Fruit fly (Drosophila melanogaster): Measurements from ENCODE around the gene CG31626.
A peak's percentile ranks its signal among the peaks of the same experiment; 100 is the strongest.

Gene CG31626

DNA sequence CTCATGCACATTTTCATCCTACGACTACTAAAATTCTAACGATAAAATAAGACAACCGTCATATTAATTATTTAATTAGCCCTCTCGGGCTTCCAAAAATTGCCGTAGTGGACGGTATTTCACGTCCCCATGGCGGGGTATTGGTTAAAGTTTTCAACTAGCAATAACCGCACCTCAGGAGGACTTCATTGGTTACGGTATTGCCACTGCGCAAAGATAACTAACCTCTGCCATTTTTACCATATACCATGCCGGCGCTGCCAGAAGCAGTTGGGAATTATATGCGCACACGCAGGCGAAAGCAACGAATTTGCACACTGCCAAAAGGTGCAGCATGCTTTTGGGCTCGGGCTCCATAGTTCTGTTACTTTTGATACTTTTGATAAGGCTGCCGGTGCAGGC is 21.6 kb downstream of the CG31626 start (continued):
- no peak for TF ChIP-seq CG18011 (GFP tag; optimal IDR thresholded peaks at IDR 0.05)
- 0 out of 2 replicates have a peak, but pooled peaks have one; percentile 57 for TF ChIP-seq Nf-YA (GFP tag; IDR thresholded peaks at IDR 0.05)
- TF ChIP-seq tup (GFP tag; optimal IDR thresholded peaks at IDR 0.05), result no peak
- no peak for TF ChIP-seq CG12104 (GFP tag; optimal IDR thresholded peaks at IDR 0.05)
- TF ChIP-seq CG17385 (GFP tag; optimal IDR thresholded peaks at IDR 0.05), result peak; percentile 32
- TF ChIP-seq CG12744 (GFP tag; optimal IDR thresholded peaks at IDR 0.05), result peak; percentile 10
- TF ChIP-seq CG9437 (GFP tag; optimal IDR thresholded peaks at IDR 0.05), result no peak
- TF ChIP-seq NFAT (GFP tag; IDR thresholded peaks at IDR 0.05), result peak; percentile 64
- no peak for TF ChIP-seq CG1602 (GFP tag; optimal IDR thresholded peaks at IDR 0.05)
- peak; percentile 43 for TF ChIP-seq HmgZ (tag; optimal IDR thresholded peaks at IDR 0.05)
- TF ChIP-seq CG1792 (GFP tag; optimal IDR thresholded peaks at IDR 0.05), result peak; percentile 16
- TF ChIP-seq tgo (GFP tag; IDR thresholded peaks at IDR 0.05), result no peak; the same call in 2 of the 3 replicates
- TF ChIP-seq D (optimal IDR thresholded peaks at IDR 0.05), result no peak
- no peak for TF ChIP-seq D (GFP tag; optimal IDR thresholded peaks at IDR 0.05)
- TF ChIP-seq CG9817 (tag; optimal IDR thresholded peaks at IDR 0.05), result peak; percentile 8
- TF ChIP-seq zf30C (GFP tag; optimal IDR thresholded peaks at IDR 0.05), result no peak
- TF ChIP-seq hbn (GFP tag; IDR thresholded peaks at IDR 0.05; ENCODE audit: partially characterized antibody), result no peak
- TF ChIP-seq hth (optimal IDR thresholded peaks at IDR 0.05), result no peak
- peak; percentile 31 for TF ChIP-seq CG3407 (GFP tag; optimal IDR thresholded peaks at IDR 0.05)
- TF ChIP-seq CG6791 (GFP tag; IDR thresholded peaks at IDR 0.05; ENCODE audit: partially characterized antibody), result peak; percentile 67; the same call in 2 of the 3 replicates
- TF ChIP-seq Lpt (GFP tag; optimal IDR thresholded peaks at IDR 0.05), result no peak
- no peak for TF ChIP-seq CG10147 (GFP tag; optimal IDR thresholded peaks at IDR 0.05)
- TF ChIP-seq sens-2 (GFP tag; IDR thresholded peaks at IDR 0.05), result no peak
- TF ChIP-seq Xbp1 (GFP tag; optimal IDR thresholded peaks at IDR 0.05), result peak; percentile 26
- no peak for TF ChIP-seq CG31224 (GFP tag; IDR thresholded peaks at IDR 0.05)
- no peak for TF ChIP-seq wdn (GFP tag; IDR thresholded peaks at IDR 0.05)
- peak; percentile 22 for TF ChIP-seq CG10431 (GFP tag; optimal IDR thresholded peaks at IDR 0.05)
- TF ChIP-seq CG17186 (GFP tag; optimal IDR thresholded peaks at IDR 0.05), result no peak
- TF ChIP-seq emc (GFP tag; optimal IDR thresholded peaks at IDR 0.05), result no peak
- TF ChIP-seq CG2889 (GFP tag; IDR thresholded peaks at IDR 0.05), result 0 out of 3 replicates have a peak, but pooled peaks have one; percentile 36
- no peak for TF ChIP-seq CG11723 (GFP tag; optimal IDR thresholded peaks at IDR 0.05)
- peak; percentile 36 for TF ChIP-seq Tbp (GFP tag; optimal IDR thresholded peaks at IDR 0.05)
- TF ChIP-seq CG2199 (GFP tag; IDR thresholded peaks at IDR 0.05), result peak; percentile 96
- TF ChIP-seq knrl (GFP tag; IDR thresholded peaks at IDR 0.05; ENCODE audit: partially characterized antibody), result peak; percentile 65; the same call in 2 of the 3 replicates
- TF ChIP-seq Elba2 (GFP tag; optimal IDR thresholded peaks at IDR 0.05), result peak; percentile 37
- TF ChIP-seq exex (tag; optimal IDR thresholded peaks at IDR 0.05), result peak; percentile 60
- TF ChIP-seq Mad (GFP tag; optimal IDR thresholded peaks at IDR 0.05), result peak; percentile 49
- TF ChIP-seq sna (GFP tag; IDR thresholded peaks at IDR 0.05; ENCODE audit: partially characterized antibody), result no peak
- TF ChIP-seq CG5180 (GFP tag; optimal IDR thresholded peaks at IDR 0.05), result no peak
- TF ChIP-seq CG17802 (tag; optimal IDR thresholded peaks at IDR 0.05), result no peak
- peak; percentile 53 for TF ChIP-seq CG3995 (GFP tag; optimal IDR thresholded peaks at IDR 0.05)
- TF ChIP-seq CG15479 (GFP tag; optimal IDR thresholded peaks at IDR 0.05), result peak; percentile 21
- no peak for TF ChIP-seq MESR4 (GFP tag; optimal IDR thresholded peaks at IDR 0.05)
- no peak for TF ChIP-seq psq (GFP tag; optimal IDR thresholded peaks at IDR 0.05)
- TF ChIP-seq CG4360 (GFP tag; IDR thresholded peaks at IDR 0.05), result no peak
- TF ChIP-seq ham (GFP tag; IDR thresholded peaks at IDR 0.05), result no peak
- TF ChIP-seq CTCF (GFP tag; optimal IDR thresholded peaks at IDR 0.05), result no peak
- no peak for TF ChIP-seq dm (GFP tag; optimal IDR thresholded peaks at IDR 0.05)
- TF ChIP-seq CG31388 (GFP tag; optimal IDR thresholded peaks at IDR 0.05), result no peak
- TF ChIP-seq ato (GFP tag; IDR thresholded peaks at IDR 0.05; ENCODE audit: partially characterized antibody), result 0 out of 2 replicates have a peak, but pooled peaks have one; percentile 52
- TF ChIP-seq CG8478 (optimal IDR thresholded peaks at IDR 0.05), result no peak
- TF ChIP-seq CG16813 (GFP tag; IDR thresholded peaks at IDR 0.05; ENCODE audit: partially characterized antibody), result peak; percentile 32; the same call in 1 of the 3 replicates

Measured in whole organism, embryonic.